Worm (Caenorhabditis elegans): Measurements from ENCODE around the gene F52H2.3.

DNA sequence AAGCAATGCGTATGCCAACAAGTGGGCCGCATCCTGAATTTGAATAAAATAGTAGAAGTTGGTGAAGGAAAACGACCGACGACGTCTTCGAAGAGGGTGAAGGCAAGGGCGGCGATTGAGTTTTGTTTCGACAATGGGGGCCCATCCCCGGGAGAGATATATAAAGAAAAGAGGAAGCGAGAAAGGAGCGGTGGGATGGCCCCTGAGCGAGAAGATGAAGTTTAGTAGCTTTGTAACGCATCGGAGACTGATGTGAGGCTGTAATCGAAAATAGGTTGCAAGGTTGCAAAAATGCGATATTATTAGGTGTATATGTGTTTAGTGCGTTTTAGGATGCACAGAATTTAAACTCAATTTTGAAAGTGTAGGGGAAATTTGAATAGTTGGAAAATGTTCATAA, 18.2 kb downstream of the F52H2.3 start:
- no peak for TF ChIP-seq unc-62 (GFP tag; optimal IDR thresholded peaks at IDR 0.05)
- TF ChIP-seq unc-120 (tag; optimal IDR thresholded peaks at IDR 0.05; ENCODE audit: poor library complexity, severe bottlenecking), result no peak
- no peak for TF ChIP-seq nhr-76 (tag; optimal IDR thresholded peaks at IDR 0.05)
